Fruit fly (Drosophila melanogaster): ENCODE data around the gene GstD11.

The GstD11 gene

dm6 chr3R:12365264-12365840, 17.8 kb upstream of the GstD11 start, which contains the start of gene GstD10:
TSS of gene GstD10 (minus strand) at chr3R:12365735.
- TF ChIP-seq pan (optimal IDR thresholded peaks at IDR 0.05) (no peak), psq (optimal IDR thresholded peaks at IDR 0.05) (no peak), CG8478 (optimal IDR thresholded peaks at IDR 0.05) (no peak), Dll (optimal IDR thresholded peaks at IDR 0.05) (no peak), usp (GFP tag; optimal IDR thresholded peaks at IDR 0.05) (no peak), EcR (GFP tag; optimal IDR thresholded peaks at IDR 0.05) (no peak)

DNA sequence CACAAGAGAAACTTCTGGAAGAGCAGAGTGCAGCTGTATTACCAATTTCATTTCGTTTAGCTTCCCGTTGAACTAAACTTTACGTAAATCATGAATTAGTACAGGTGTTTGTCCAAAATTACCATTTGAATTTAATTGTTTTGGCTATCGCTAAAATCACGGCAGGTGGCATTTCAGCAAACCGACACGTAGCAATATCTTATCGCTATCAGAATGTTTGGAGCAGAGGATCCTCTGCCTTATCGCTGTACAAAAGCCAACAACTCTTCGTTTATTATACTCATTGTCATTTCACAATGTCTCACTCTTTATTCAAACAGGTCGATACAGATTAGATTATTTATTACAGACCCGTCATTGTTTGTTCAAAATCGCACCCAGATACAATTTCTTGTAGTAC, 17.2 kb upstream of the GstD11 start:
- TF ChIP-seq psq (optimal IDR thresholded peaks at IDR 0.05) (no peak), Dll (optimal IDR thresholded peaks at IDR 0.05) (no peak), EcR (GFP tag; optimal IDR thresholded peaks at IDR 0.05) (no peak), usp (GFP tag; optimal IDR thresholded peaks at IDR 0.05) (no peak), CG8478 (optimal IDR thresholded peaks at IDR 0.05) (no peak), pan (optimal IDR thresholded peaks at IDR 0.05) (no peak)

dm6 chr3R:12367464-12367863, 15.7 kb upstream of the GstD11 start, which contains the start of gene GstD9:
TSS of gene GstD9 (minus strand) at chr3R:12367564.
- TF ChIP-seq EcR (GFP tag; optimal IDR thresholded peaks at IDR 0.05) (no peak), Dll (optimal IDR thresholded peaks at IDR 0.05) (no peak), CG8478 (optimal IDR thresholded peaks at IDR 0.05) (no peak), pan (optimal IDR thresholded peaks at IDR 0.05) (no peak), usp (GFP tag; optimal IDR thresholded peaks at IDR 0.05) (no peak), psq (optimal IDR thresholded peaks at IDR 0.05) (no peak)

- TF ChIP-seq usp (GFP tag; optimal IDR thresholded peaks at IDR 0.05) = no peak
- no peak for TF ChIP-seq psq (optimal IDR thresholded peaks at IDR 0.05)
- no peak for TF ChIP-seq Dll (optimal IDR thresholded peaks at IDR 0.05)
- TF ChIP-seq EcR (GFP tag; optimal IDR thresholded peaks at IDR 0.05) = peak in 1 of 2 experiments; percentile 4
- no peak for TF ChIP-seq CG8478 (optimal IDR thresholded peaks at IDR 0.05)
- TF ChIP-seq pan (optimal IDR thresholded peaks at IDR 0.05) = no peak
These were observed 13.9 kb upstream of the GstD11 start, which contains the start of gene GstD1 for dm6 chr3R:12369135-12369792. TSS of gene GstD1 (minus strand) at chr3R:12369268.

- TF ChIP-seq usp (GFP tag; optimal IDR thresholded peaks at IDR 0.05) = no peak
These were observed 13.1 kb upstream of the GstD11 start for dm6 chr3R:12369793-12370642.

DNA sequence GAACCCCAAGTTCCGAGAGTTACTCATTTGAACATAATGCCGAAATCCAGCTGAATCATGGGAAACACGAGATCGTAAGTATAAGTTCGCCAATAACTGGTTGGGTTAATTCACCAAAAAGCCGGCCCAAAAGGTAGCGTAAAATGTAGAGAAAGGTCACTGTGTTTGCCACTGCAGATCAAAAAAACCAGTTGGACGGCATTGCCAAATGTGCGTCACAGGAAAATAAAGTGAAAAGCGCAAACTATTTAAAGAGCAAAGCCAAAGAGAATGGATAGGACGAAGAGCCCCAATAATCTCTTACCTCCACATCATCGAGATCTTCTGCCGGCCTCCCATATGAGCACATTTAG, 12.5 kb upstream of the GstD11 start:
- TF ChIP-seq usp (GFP tag; optimal IDR thresholded peaks at IDR 0.05) (no peak), Dll (optimal IDR thresholded peaks at IDR 0.05) (no peak), CG8478 (optimal IDR thresholded peaks at IDR 0.05) (no peak), EcR (GFP tag; optimal IDR thresholded peaks at IDR 0.05) (peak in 1 of 2 experiments; percentile 64), pan (optimal IDR thresholded peaks at IDR 0.05) (no peak), psq (optimal IDR thresholded peaks at IDR 0.05) (no peak)

- no peak for TF ChIP-seq Dll (optimal IDR thresholded peaks at IDR 0.05)
- TF ChIP-seq psq (optimal IDR thresholded peaks at IDR 0.05) = no peak
- TF ChIP-seq CG8478 (optimal IDR thresholded peaks at IDR 0.05) = no peak
- TF ChIP-seq pan (optimal IDR thresholded peaks at IDR 0.05) = no peak
- TF ChIP-seq EcR (GFP tag; optimal IDR thresholded peaks at IDR 0.05) = no peak
- TF ChIP-seq usp (GFP tag; optimal IDR thresholded peaks at IDR 0.05) = no peak
These were observed 11.5 kb upstream of the GstD11 start, which contains the start of gene GstD2 for dm6 chr3R:12371671-12372070. TSS of gene GstD2 (plus strand) at chr3R:12371971.

- no peak for TF ChIP-seq Dll (optimal IDR thresholded peaks at IDR 0.05)
- TF ChIP-seq EcR (GFP tag; optimal IDR thresholded peaks at IDR 0.05) = no peak
- TF ChIP-seq psq (optimal IDR thresholded peaks at IDR 0.05) = no peak
These were observed 10.3 kb upstream of the GstD11 start, which contains the start of gene GstD3 for dm6 chr3R:12372800-12373199. TSS of gene GstD3 (plus strand) at chr3R:12373068.

DNA sequence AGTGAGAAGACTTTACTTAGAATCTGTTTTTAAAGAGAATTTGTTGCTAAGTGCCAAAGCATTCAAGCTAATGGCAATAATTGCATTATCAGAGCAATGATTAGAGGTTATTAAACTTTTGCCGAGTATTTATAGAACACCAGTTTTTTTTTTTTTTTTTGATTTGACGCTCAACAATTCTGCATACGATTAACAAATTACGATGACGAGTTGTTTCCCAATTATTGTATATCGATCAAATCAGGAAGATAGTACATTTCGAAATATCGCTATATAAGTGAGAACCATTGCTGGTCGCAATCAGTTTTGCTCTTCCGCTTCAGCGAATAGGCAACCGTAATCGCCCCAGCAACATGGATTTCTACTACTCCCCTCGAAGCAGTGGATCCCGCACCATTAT, 9.3 kb upstream of the GstD11 start, which contains the start of gene GstD4:
TSS of gene GstD4 (plus strand) at position 301 of the 400 bp plus-strand sequence.
- TF ChIP-seq CG8478 (optimal IDR thresholded peaks at IDR 0.05) (no peak), pan (optimal IDR thresholded peaks at IDR 0.05) (no peak), EcR (GFP tag; optimal IDR thresholded peaks at IDR 0.05) (no peak), usp (GFP tag; optimal IDR thresholded peaks at IDR 0.05) (no peak), Dll (optimal IDR thresholded peaks at IDR 0.05) (no peak), psq (optimal IDR thresholded peaks at IDR 0.05) (no peak)

DNA sequence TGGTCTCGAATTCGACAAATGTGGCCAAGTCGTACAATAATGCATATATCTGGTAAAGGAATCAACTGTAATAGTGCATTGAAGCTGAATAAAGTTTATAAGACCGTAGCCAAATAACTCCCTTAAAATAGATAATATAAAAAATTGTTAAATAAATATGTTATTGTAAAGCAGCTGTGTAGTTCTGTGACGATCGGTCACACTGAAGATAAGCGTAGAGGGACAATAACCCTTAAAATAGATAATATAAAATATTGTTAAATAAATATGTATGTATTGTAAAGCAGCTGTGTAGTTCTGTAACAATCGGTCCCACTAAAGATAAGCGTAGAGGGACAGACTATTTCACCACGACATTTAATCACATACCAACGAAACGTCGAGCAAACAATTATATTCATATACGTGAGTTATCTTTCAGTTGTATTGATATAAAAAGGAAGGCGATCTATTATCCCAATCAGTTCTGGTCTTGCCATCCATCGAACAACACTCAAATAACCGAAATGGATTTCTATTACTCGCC, 7.8 kb upstream of the GstD11 start, which contains the start of gene GstD5:
TSS of gene GstD5 (plus strand) at position 476 of the 526 bp plus-strand sequence.
- TF ChIP-seq CG8478 (optimal IDR thresholded peaks at IDR 0.05) = no peak
- no peak for TF ChIP-seq psq (optimal IDR thresholded peaks at IDR 0.05)
- no peak for TF ChIP-seq Dll (optimal IDR thresholded peaks at IDR 0.05)
- TF ChIP-seq EcR (GFP tag; optimal IDR thresholded peaks at IDR 0.05) = no peak
- no peak for TF ChIP-seq pan (optimal IDR thresholded peaks at IDR 0.05)
- TF ChIP-seq usp (GFP tag; optimal IDR thresholded peaks at IDR 0.05) = no peak

dm6 chr3R:12376828-12377227, 6.3 kb upstream of the GstD11 start, which contains the start of gene GstD6:
TSS of gene GstD6 (plus strand) at chr3R:12377128.
- no peak for TF ChIP-seq usp (GFP tag; optimal IDR thresholded peaks at IDR 0.05)
- TF ChIP-seq CG8478 (optimal IDR thresholded peaks at IDR 0.05) = no peak
- TF ChIP-seq Dll (optimal IDR thresholded peaks at IDR 0.05) = no peak
- no peak for TF ChIP-seq EcR (GFP tag; optimal IDR thresholded peaks at IDR 0.05)
- TF ChIP-seq pan (optimal IDR thresholded peaks at IDR 0.05) = no peak
- no peak for TF ChIP-seq psq (optimal IDR thresholded peaks at IDR 0.05)
